Fruit fly (Drosophila melanogaster) whole organism, wandering third instar larva: ENCODE data around the gene Lim1.

ENCODE experiments used
- Dfd ChIP-seq: fragments of >200 bp; optimal IDR thresholded peaks from 2 replicates; lab custom pipeline; 2017; ENCODE audit warnings: missing biosample characterization, missing genetic modification characterization
- Myc ChIP-seq: fragments of >200 bp; optimal IDR thresholded peaks from 2 replicates; lab custom pipeline; 2017
- br ChIP-seq: fragments of 200-800 bp; sonication (Bioruptor generic); optimal IDR thresholded peaks from 2 replicates; lab custom pipeline; 2016; ENCODE audit warnings: missing biosample characterization, missing genetic modification characterization
- dl ChIP-seq, 2 experiments: fragments of 175-275, 200-275 bp in 1 of 2; fragments of 200-275 bp in 1 of 2; sonication (Bioruptor generic); optimal IDR thresholded peaks; lab custom pipeline; 2018; ENCODE audit warnings: mild to moderate bottlenecking in 2 of 2, missing biosample characterization in 2 of 2, missing genetic modification characterization in 2 of 2, moderate library complexity in 2 of 2; ENCODE audit not compliant: partially characterized antibody in 2 of 2, insufficient read depth in 1 of 2
- h ChIP-seq: fragments of 200-800 bp; sonication (Bioruptor generic); optimal IDR thresholded peaks from 3 replicates; lab custom pipeline; 2016; ENCODE audit warnings: missing biosample characterization, mild to moderate bottlenecking, missing genetic modification characterization
- lola ChIP-seq: fragments of >200 bp; optimal IDR thresholded peaks from 2 replicates; lab custom pipeline; 2017; ENCODE audit warnings: missing biosample characterization, missing genetic modification characterization
- pan ChIP-seq: fragments of >200 bp; optimal IDR thresholded peaks from 2 replicates; lab custom pipeline; 2017
- psq ChIP-seq: fragments of 200-800 bp; sonication (Bioruptor generic); optimal IDR thresholded peaks from 3 replicates; lab custom pipeline; 2017; ENCODE audit warnings: missing biosample characterization, mild to moderate bottlenecking, missing genetic modification characterization, moderate library complexity
- rgr ChIP-seq: fragments of 200-800 bp; sonication (Bioruptor generic); optimal IDR thresholded peaks from 3 replicates; lab custom pipeline; 2016; ENCODE audit warnings: missing biosample characterization, mild to moderate bottlenecking, missing genetic modification characterization
- sage ChIP-seq: fragments of 200-800 bp; sonication (Bioruptor generic); optimal IDR thresholded peaks from 2 replicates; lab custom pipeline; 2016; ENCODE audit warnings: missing biosample characterization, mild to moderate bottlenecking, missing genetic modification characterization
- usp ChIP-seq: fragments of >200 bp; optimal IDR thresholded peaks from 2 replicates; lab custom pipeline; 2017; ENCODE audit warnings: missing biosample characterization, missing genetic modification characterization
- woc ChIP-seq: sonication (Bioruptor generic); optimal IDR thresholded peaks from 2 replicates; lab custom pipeline; 2016; ENCODE audit warnings: missing biosample characterization, mild to moderate bottlenecking, missing genetic modification characterization

DNA sequence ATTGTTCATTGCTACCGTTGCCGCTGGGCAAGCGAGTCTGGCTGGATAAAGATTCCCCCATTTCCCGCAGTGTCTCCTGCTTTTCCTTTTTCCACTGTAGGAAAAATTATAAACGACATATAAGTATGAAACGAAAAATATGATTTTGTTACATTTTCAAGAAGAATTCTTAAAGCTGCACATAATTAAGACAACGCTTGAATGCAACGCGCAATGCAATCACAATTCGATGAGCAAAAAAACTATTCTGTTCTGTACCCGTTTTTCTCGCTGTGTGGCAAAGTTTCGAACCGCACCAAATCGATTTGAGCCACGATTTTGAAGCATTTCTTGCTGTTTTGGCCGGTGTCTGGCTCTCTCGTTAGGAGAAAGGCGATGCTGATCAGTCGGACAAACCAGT lies 38.2 kb upstream of the Lim1 start:
- no peak for TF ChIP-seq usp (GFP tag; lab: Kevin White, UChicago)
- no peak for TF ChIP-seq rgr (GFP tag; lab: Kevin White, UChicago)
- no peak for TF ChIP-seq woc (GFP tag; lab: Kevin White, UChicago)
- TF ChIP-seq dl (GFP tag; optimal IDR thresholded peaks at IDR 0.05; lab: Kevin White, UChicago; ENCODE audit: insufficient read depth in 1 of 2, partially characterized antibody in 2 of 2): no peak
- no peak for TF ChIP-seq psq
- TF ChIP-seq Myc (lab: Kevin White, UChicago): no peak
- no peak for TF ChIP-seq pan (lab: Kevin White, UChicago)
- TF ChIP-seq h: no peak
- no peak for TF ChIP-seq lola (GFP tag; lab: Kevin White, UChicago)
- TF ChIP-seq br (GFP tag; lab: Kevin White, UChicago): no peak
- TF ChIP-seq sage: no peak
- TF ChIP-seq Dfd (GFP tag; lab: Kevin White, UChicago): no peak
